Worm (Caenorhabditis elegans): ENCODE results near the gene mrpl-10.

Gene mrpl-10

ce11 chrII:8259674-8260073, 18.6 kb downstream of the mrpl-10 start:
- no peak for TF ChIP-seq mep-1 (tag; optimal IDR thresholded peaks at IDR 0.05)
- TF ChIP-seq ces-1 (GFP tag; optimal IDR thresholded peaks at IDR 0.05), result no peak
- TF ChIP-seq drap-1 (GFP tag; optimal IDR thresholded peaks at IDR 0.05), result no peak

ce11 chrII:8259038-8259437, 19.3 kb downstream of the mrpl-10 start, which contains the start of gene F35C11.6:
Gene F35C11.6 (minus strand): TSS chrII:8259138.
- TF ChIP-seq nhr-2 (tag; optimal IDR thresholded peaks at IDR 0.05), result no peak
- no peak for TF ChIP-seq ceh-83 (GFP tag; optimal IDR thresholded peaks at IDR 0.05)
- TF ChIP-seq lsy-2 (tag; optimal IDR thresholded peaks at IDR 0.05), result no peak
- TF ChIP-seq nhr-28 (tag; optimal IDR thresholded peaks at IDR 0.05), result no peak
- TF ChIP-seq pha-4 (tag; optimal IDR thresholded peaks at IDR 0.05), result no peak
- no peak for TF ChIP-seq flh-1 (GFP tag; optimal IDR thresholded peaks at IDR 0.05)

- TF ChIP-seq pha-4 (tag; optimal IDR thresholded peaks at IDR 0.05), result no peak
- no peak for TF ChIP-seq snpc-4 (tag; optimal IDR thresholded peaks at IDR 0.05)
- TF ChIP-seq lsy-2 (tag; optimal IDR thresholded peaks at IDR 0.05), result no peak
- TF ChIP-seq ces-1 (GFP tag; optimal IDR thresholded peaks at IDR 0.05), result no peak
- TF ChIP-seq sem-2 (GFP tag; optimal IDR thresholded peaks at IDR 0.05), result no peak
- no peak for TF ChIP-seq ceh-39 (tag; optimal IDR thresholded peaks at IDR 0.05)
- TF ChIP-seq lin-13 (tag; optimal IDR thresholded peaks at IDR 0.05), result no peak
- TF ChIP-seq elt-3 (tag; optimal IDR thresholded peaks at IDR 0.05), result no peak
These were observed 22.3 kb downstream of the mrpl-10 start, which contains the start of gene F35C11.7 for ce11 chrII:8256013-8256412. Gene F35C11.7 (plus strand): TSS chrII:8256313.

- no peak for TF ChIP-seq nhr-28 (tag; optimal IDR thresholded peaks at IDR 0.05)
- TF ChIP-seq lin-13 (tag; optimal IDR thresholded peaks at IDR 0.05), result no peak
- no peak for TF ChIP-seq ceh-43 (GFP tag; optimal IDR thresholded peaks at IDR 0.05)
- TF ChIP-seq nhr-237 (tag; optimal IDR thresholded peaks at IDR 0.05), result no peak
- TF ChIP-seq unc-120 (tag; optimal IDR thresholded peaks at IDR 0.05; ENCODE audit: poor library complexity, severe bottlenecking), result no peak
These were observed 25.0 kb downstream of the mrpl-10 start, which contains the start of gene F35C11.5 for ce11 chrII:8253160-8253793. Gene F35C11.5 (plus strand): TSS chrII:8253743.

ce11 chrII:8249710-8250109, 28.6 kb downstream of the mrpl-10 start:
- TF ChIP-seq nhr-2 (tag; optimal IDR thresholded peaks at IDR 0.05) (no peak), tbx-8 (GFP tag; optimal IDR thresholded peaks at IDR 0.05) (no peak), flh-1 (GFP tag; optimal IDR thresholded peaks at IDR 0.05) (no peak), mab-5 (tag; optimal IDR thresholded peaks at IDR 0.05) (no peak), unc-39 (tag; optimal IDR thresholded peaks at IDR 0.05) (no peak), lin-13 (tag; optimal IDR thresholded peaks at IDR 0.05) (no peak), mep-1 (tag; optimal IDR thresholded peaks at IDR 0.05) (no peak), drap-1 (GFP tag; optimal IDR thresholded peaks at IDR 0.05) (no peak)

ce11 chrII:8248745-8249144, 29.6 kb downstream of the mrpl-10 start, which contains the start of the genes F35C11.2 and F35C11.4:
Gene F35C11.2 (minus strand): TSS chrII:8248834.
Gene F35C11.4 (plus strand): TSS chrII:8249004.
- no peak for TF ChIP-seq ham-2 (GFP tag; optimal IDR thresholded peaks at IDR 0.05)
- TF ChIP-seq nhr-76 (tag; optimal IDR thresholded peaks at IDR 0.05), result no peak
- no peak for TF ChIP-seq nhr-237 (tag; optimal IDR thresholded peaks at IDR 0.05)
- TF ChIP-seq tbx-8 (GFP tag; optimal IDR thresholded peaks at IDR 0.05), result no peak
- TF ChIP-seq blmp-1 (tag; optimal IDR thresholded peaks at IDR 0.05), result no peak
- TF ChIP-seq flh-1 (GFP tag; optimal IDR thresholded peaks at IDR 0.05), result no peak
- TF ChIP-seq pha-4 (tag; optimal IDR thresholded peaks at IDR 0.05), result no peak
- TF ChIP-seq ceh-43 (GFP tag; optimal IDR thresholded peaks at IDR 0.05), result no peak
- no peak for TF ChIP-seq lsy-2 (tag; optimal IDR thresholded peaks at IDR 0.05)
- no peak for TF ChIP-seq hlh-1 (tag; optimal IDR thresholded peaks at IDR 0.05)
- no peak for TF ChIP-seq mep-1 (tag; optimal IDR thresholded peaks at IDR 0.05)
- no peak for TF ChIP-seq M03D4.4 (tag; optimal IDR thresholded peaks at IDR 0.05)
- TF ChIP-seq nhr-12 (tag; optimal IDR thresholded peaks at IDR 0.05), result no peak
- no peak for TF ChIP-seq snpc-4 (tag; optimal IDR thresholded peaks at IDR 0.05)
- no peak for TF ChIP-seq ceh-39 (tag; optimal IDR thresholded peaks at IDR 0.05)
- TF ChIP-seq lin-32 (GFP tag; optimal IDR thresholded peaks at IDR 0.05), result no peak
- TF ChIP-seq drap-1 (GFP tag; optimal IDR thresholded peaks at IDR 0.05), result no peak
- TF ChIP-seq ceh-83 (GFP tag; optimal IDR thresholded peaks at IDR 0.05), result no peak
- TF ChIP-seq mab-5 (tag; optimal IDR thresholded peaks at IDR 0.05), result no peak

ce11 chrII:8246476-8246875, 31.8 kb downstream of the mrpl-10 start, which contains the start of gene F35C11.3:
Gene F35C11.3 (plus strand): TSS chrII:8246776.
- TF ChIP-seq nhr-76 (tag; optimal IDR thresholded peaks at IDR 0.05) (no peak), unc-120 (tag; optimal IDR thresholded peaks at IDR 0.05; ENCODE audit: poor library complexity, severe bottlenecking) (no peak), flh-1 (GFP tag; optimal IDR thresholded peaks at IDR 0.05) (no peak), nhr-237 (tag; optimal IDR thresholded peaks at IDR 0.05) (no peak), ceh-39 (tag; optimal IDR thresholded peaks at IDR 0.05) (no peak), tbx-8 (GFP tag; optimal IDR thresholded peaks at IDR 0.05) (no peak), nhr-28 (tag; optimal IDR thresholded peaks at IDR 0.05) (no peak)

Data from whole organism, mixed stage, embryonic.